Worm (Caenorhabditis elegans) whole organism, L4 larva: ENCODE measurements around the gene tag-209.
A peak's percentile ranks its signal among the peaks of the same experiment; 100 is the strongest.

ENCODE experiments used
- F26F4.8 ChIP-seq: fragments of 200-800 bp; sonication (Bioruptor generic); conservative IDR thresholded peaks from 2 replicates; pipeline ENCODE4 v1.3.6; 2022; ENCODE audit warnings: missing genetic modification characterization, missing compliant biosample characterization
- ZK337.2 ChIP-seq: fragments of 200-800 bp; sonication (Bioruptor generic); IDR thresholded peaks from 2 replicates; pipeline ENCODE4 v1.3.6; 2022; ENCODE audit warnings: missing genetic modification reagents, missing genetic modification characterization, missing compliant biosample characterization
- aha-1 ChIP-seq: fragments of 150-350 bp; peaks from one replicate; lab custom pipeline; 2014; ENCODE audit warnings: missing biosample characterization, missing genetic modification characterization
- ama-1 ChIP-seq: fragments of 150-350 bp; optimal IDR thresholded peaks from 2 replicates; lab custom pipeline; 2014; ENCODE audit warnings: inconsistent platforms, mixed read lengths
- arid-1 ChIP-seq: fragments of 200-800 bp; sonication (Bioruptor generic); conservative IDR thresholded peaks from 2 replicates; pipeline ENCODE4 v1.3.6; 2022; ENCODE audit warnings: missing genetic modification reagents, missing genetic modification characterization, missing compliant biosample characterization
- attf-4 ChIP-seq: sonication (generic microtip); optimal IDR thresholded peaks from 3 replicates; lab custom pipeline; 2017; ENCODE audit warnings: missing biosample characterization, missing genetic modification characterization
- ceh-28 ChIP-seq: fragments of 150-350 bp; optimal IDR thresholded peaks from 2 replicates; lab custom pipeline; 2014; ENCODE audit warnings: missing biosample characterization, missing genetic modification reagents, missing genetic modification characterization
- ces-1 ChIP-seq: fragments of 150-350 bp; sonication (generic microtip); optimal IDR thresholded peaks from 4 replicates; lab custom pipeline; 2014; ENCODE audit warnings: missing biosample characterization, missing genetic modification reagents, missing genetic modification characterization
- cey-2 ChIP-seq: sonication (generic microtip); optimal IDR thresholded peaks from 3 replicates; lab custom pipeline; 2017; ENCODE audit warnings: missing genetic modification characterization, mild to moderate bottlenecking, missing compliant biosample characterization, antibody characterized with exemption, borderline replicate concordance; ENCODE audit not compliant: insufficient read depth
- ctbp-1 ChIP-seq: fragments of 200-800 bp; sonication (Bioruptor generic); IDR thresholded peaks from 2 replicates; pipeline ENCODE4 v1.3.6; 2022; ENCODE audit warnings: missing genetic modification reagents, missing genetic modification characterization, missing compliant biosample characterization
- daf-19 ChIP-seq: fragments of 200-800 bp; sonication (Bioruptor generic); conservative IDR thresholded peaks from 2 replicates; pipeline ENCODE4 v1.3.6; 2022; ENCODE audit warnings: missing genetic modification characterization, missing compliant biosample characterization
- dmd-6 ChIP-seq: fragments of 200-800 bp; sonication (Bioruptor generic); IDR thresholded peaks from 2 replicates; pipeline ENCODE4 v1.3.6; 2022; ENCODE audit warnings: missing genetic modification reagents, missing genetic modification characterization, missing compliant biosample characterization
- dpl-1 ChIP-seq: fragments of 150-350 bp; optimal IDR thresholded peaks from 2 replicates; lab custom pipeline; 2014; ENCODE audit warnings: missing biosample characterization, missing genetic modification reagents, missing genetic modification characterization
- fos-1 ChIP-seq: fragments of 150-350 bp; optimal IDR thresholded peaks from 2 replicates; lab custom pipeline; 2014; ENCODE audit warnings: missing biosample characterization, missing genetic modification characterization
- gei-8 ChIP-seq: fragments of 200-800 bp; sonication (Bioruptor generic); optimal IDR thresholded peaks from 2 replicates; lab custom pipeline; 2018; ENCODE audit warnings: mild to moderate bottlenecking, missing genetic modification characterization, missing compliant biosample characterization
- hlh-11 ChIP-seq: fragments of 200-800 bp; sonication (Bioruptor generic); optimal IDR thresholded peaks from 2 replicates; lab custom pipeline; 2018; ENCODE audit warnings: mild to moderate bottlenecking, missing genetic modification characterization, missing compliant biosample characterization
- hmg-1.1 ChIP-seq: fragments of 200-800 bp; sonication (Bioruptor generic); IDR thresholded peaks from 2 replicates; pipeline ENCODE4 v1.3.6; 2022; ENCODE audit warnings: missing genetic modification reagents, missing genetic modification characterization, missing compliant biosample characterization
- lin-13 ChIP-seq: fragments of 150-350 bp; optimal IDR thresholded peaks from 2 replicates; lab custom pipeline; 2014; ENCODE audit warnings: missing biosample characterization, missing genetic modification reagents, missing genetic modification characterization
- lin-29 ChIP-seq: fragments of 200-800 bp; sonication (Bioruptor generic); IDR thresholded peaks from 2 replicates; pipeline ENCODE4 v1.3.6; 2022; ENCODE audit warnings: missing genetic modification reagents, missing genetic modification characterization, missing compliant biosample characterization
- lin-38 ChIP-seq: fragments of 200-800 bp; sonication (Bioruptor generic); IDR thresholded peaks from 2 replicates; pipeline ENCODE4 v1.3.6; 2022; ENCODE audit warnings: missing genetic modification reagents, missing genetic modification characterization, missing compliant biosample characterization
- lsy-2 ChIP-seq, 2 experiments: fragments of 150-350 bp in 1 of 2; sonication (generic microtip) in 1 of 2; optimal IDR thresholded peaks; 2 replicates each; lab custom pipeline; 2014 to 2017; ENCODE audit warnings: missing biosample characterization in 2 of 2, missing genetic modification characterization in 2 of 2
- mep-1 ChIP-seq: fragments of 150-350 bp; sonication (generic microtip); optimal IDR thresholded peaks from 3 replicates; lab custom pipeline; 2014; ENCODE audit warnings: missing biosample characterization, missing genetic modification characterization
- mes-2 ChIP-seq: sonication (generic microtip); optimal IDR thresholded peaks from 2 replicates; lab custom pipeline; 2016; ENCODE audit warnings: missing genotype, mild to moderate bottlenecking, missing genetic modification characterization, missing compliant biosample characterization; ENCODE audit not compliant: poor library complexity, severe bottlenecking
- mxl-2 ChIP-seq: fragments of 200-800 bp; sonication (Bioruptor generic); conservative IDR thresholded peaks from 2 replicates; pipeline ENCODE4 v1.3.6; 2022; ENCODE audit warnings: missing genetic modification reagents, missing genetic modification characterization, missing compliant biosample characterization
- nhr-102 ChIP-seq: sonication (generic microtip); optimal IDR thresholded peaks from 2 replicates; lab custom pipeline; 2016; ENCODE audit warnings: mild to moderate bottlenecking, missing genetic modification characterization, moderate library complexity, missing compliant biosample characterization
- nhr-111 ChIP-seq: fragments of 200-800 bp; sonication (Bioruptor generic); optimal IDR thresholded peaks from 2 replicates; lab custom pipeline; 2018; ENCODE audit warnings: mild to moderate bottlenecking, missing genetic modification characterization, missing compliant biosample characterization
- nhr-28 ChIP-seq: fragments of 150-350 bp; optimal IDR thresholded peaks from 2 replicates; lab custom pipeline; 2014; ENCODE audit warnings: missing biosample characterization, missing genetic modification characterization
- nhr-41 ChIP-seq: fragments of 200-800 bp; sonication (Bioruptor generic); IDR thresholded peaks from 2 replicates; pipeline ENCODE4 v1.3.6; 2022; ENCODE audit warnings: missing genetic modification reagents, missing genetic modification characterization, missing compliant biosample characterization
- nhr-77 ChIP-seq: fragments of 150-350 bp; optimal IDR thresholded peaks from 2 replicates; lab custom pipeline; 2014; ENCODE audit warnings: missing biosample characterization, missing genetic modification characterization
- pha-4 ChIP-seq, 2 experiments: fragments of 150-350 bp in 1 of 2; fragments of 200-800 bp in 1 of 2; sonication (Bioruptor generic) in 1 of 2; IDR thresholded peaks in 1 of 2; optimal IDR thresholded peaks in 1 of 2; 2 replicates each; pipeline versions ENCODE4 v1.3.6 to Lab custom; 2014 to 2022; ENCODE audit warnings: missing genetic modification characterization in 2 of 2, missing genetic modification reagents in 2 of 2, missing biosample characterization in 1 of 2, missing compliant biosample characterization in 1 of 2
- rbr-2 ChIP-seq: sonication (generic microtip); optimal IDR thresholded peaks from 2 replicates; lab custom pipeline; 2016; ENCODE audit warnings: missing genotype, missing genetic modification characterization, missing compliant biosample characterization
- set-16 ChIP-seq: fragments of 200-800 bp; sonication (Bioruptor generic); IDR thresholded peaks from 2 replicates; pipeline ENCODE4 v1.3.6; 2022; ENCODE audit warnings: missing genetic modification reagents, missing genetic modification characterization, missing compliant biosample characterization
- spr-1 ChIP-seq: sonication (generic microtip); optimal IDR thresholded peaks from 2 replicates; lab custom pipeline; 2016; ENCODE audit warnings: mild to moderate bottlenecking, missing genetic modification characterization, missing compliant biosample characterization
- unc-39 ChIP-seq: sonication (generic microtip); optimal IDR thresholded peaks from 2 replicates; lab custom pipeline; 2017; ENCODE audit warnings: missing biosample characterization, missing genetic modification characterization
- unc-62 ChIP-seq, 3 experiments: fragments of 150-350 bp in 1 of 3; sonication (generic microtip); optimal IDR thresholded peaks in 2 of 3; peaks in 1 of 3; 1 replicate in 1 of 3; 2 replicates in 2 of 3; lab custom pipeline; 2014 to 2017; ENCODE audit warnings: missing biosample characterization in 3 of 3, missing genetic modification characterization in 3 of 3, missing genetic modification reagents in 3 of 3, missing genotype in 1 of 3
- zag-1 ChIP-seq: fragments of 150-350 bp; optimal IDR thresholded peaks from 2 replicates; lab custom pipeline; 2014; ENCODE audit warnings: missing biosample characterization, missing genetic modification characterization

Gene tag-209

ce11 chrII:10805437-10805836, 18.3 kb downstream of the tag-209 start, which contains the start of gene ceh-62:
Gene ceh-62, plus strand, starts transcription at chrII:10805737.
- no peak for TF ChIP-seq ZK337.2 (GFP tag; lab: Robert Waterston, UW)
- TF ChIP-seq daf-19 (GFP tag; lab: Robert Waterston, UW): no peak
- no peak for TF ChIP-seq ces-1 (GFP tag; lab: Kevin White, UChicago)
- no peak for TF ChIP-seq ctbp-1 (GFP tag; lab: Robert Waterston, UW)
- TF ChIP-seq aha-1 (tag; lab: Kevin White, UChicago): peak; percentile 74

- peak; percentile 91 for TF ChIP-seq aha-1 (tag; lab: Kevin White, UChicago)
- peak in 1 of 2 experiments; percentile 62 for TF ChIP-seq unc-62 (GFP tag; optimal IDR thresholded peaks at IDR 0.05 in 1 of 2; lab: Kevin White, UChicago)
- no peak for TF ChIP-seq unc-62 (tag; optimal IDR thresholded peaks at IDR 0.05; lab: Kevin White, UChicago)
- TF ChIP-seq set-16 (GFP tag; lab: Robert Waterston, UW): no peak
These were observed 21.7 kb downstream of the tag-209 start, which contains the start of gene R06F6.14 for ce11 chrII:10808708-10809343. Gene R06F6.14, plus strand, starts transcription at chrII:10809293.

- TF ChIP-seq nhr-28 (tag; lab: Kevin White, UChicago): no peak
- no peak for TF ChIP-seq fos-1
- TF ChIP-seq lin-29: no peak
- TF ChIP-seq unc-39 (tag; lab: Kevin White, UChicago): no peak
- no peak for TF ChIP-seq set-16 (GFP tag; lab: Robert Waterston, UW)
- TF ChIP-seq dpl-1: no peak
- TF ChIP-seq attf-4: no peak
- TF ChIP-seq hmg-1.1 (GFP tag; lab: Robert Waterston, UW): no peak
- no peak for TF ChIP-seq nhr-77
- TF ChIP-seq hlh-11 (tag; lab: Kevin White, UChicago): no peak
- TF ChIP-seq nhr-111 (GFP tag; lab: Kevin White, UChicago): no peak
- TF ChIP-seq nhr-41 (GFP tag; lab: Robert Waterston, UW): no peak
- no peak for TF ChIP-seq arid-1
- no peak for TF ChIP-seq ama-1
- no peak for TF ChIP-seq mxl-2 (GFP tag; lab: Robert Waterston, UW)
- TF ChIP-seq spr-1 (tag; lab: Kevin White, UChicago): no peak
- no peak for TF ChIP-seq nhr-102 (tag; lab: Kevin White, UChicago)
These were observed 23.6 kb downstream of the tag-209 start, which contains the start of gene msrp-7 for ce11 chrII:10810690-10811089. Gene msrp-7, plus strand, starts transcription at chrII:10810990.

- TF ChIP-seq lsy-2 (tag; optimal IDR thresholded peaks at IDR 0.05; lab: Kevin White, UChicago) (peak in 1 of 2 experiments; percentile 29), dpl-1 (peak; percentile 20), cey-2 (tag; lab: Kevin White, UChicago) (no peak), ctbp-1 (GFP tag; lab: Robert Waterston, UW) (no peak), ceh-28 (tag; lab: Kevin White, UChicago) (no peak), mes-2 (tag; lab: Kevin White, UChicago) (peak; percentile 61), pha-4 (GFP tag; IDR thresholded peaks at IDR 0.05; lab: Robert Waterston, UW) (no peak), pha-4 (tag; optimal IDR thresholded peaks at IDR 0.05; lab: Kevin White, UChicago) (peak; percentile 11), lin-38 (GFP tag; lab: Robert Waterston, UW) (peak; percentile 82), lin-13 (peak; percentile 5), dmd-6 (GFP tag; lab: Robert Waterston, UW) (no peak), ces-1 (GFP tag; lab: Kevin White, UChicago) (no peak), rbr-2 (tag; lab: Kevin White, UChicago) (no peak), F26F4.8 (no peak), nhr-28 (tag; lab: Kevin White, UChicago) (peak; percentile 9), mep-1 (tag; lab: Kevin White, UChicago) (no peak), gei-8 (no peak), zag-1 (tag; lab: Kevin White, UChicago) (no peak)
These were observed 32.9 kb downstream of the tag-209 start, which contains the start of gene R06F6.8 for ce11 chrII:10819928-10820423. Gene R06F6.8, minus strand, starts transcription at chrII:10819978.
